Worm (Caenorhabditis elegans) whole organism, L4 larva: ENCODE measurements around the gene nlp-45.

ENCODE experiments used
- D1046.2 ChIP-seq: fragments of 200-800 bp; sonication (Bioruptor generic); IDR thresholded peaks from 2 replicates; pipeline ENCODE4 v1.3.6; 2022; ENCODE audit warnings: missing genetic modification characterization, missing compliant biosample characterization
- F37D6.2 ChIP-seq: sonication (generic microtip); optimal IDR thresholded peaks from 2 replicates; lab custom pipeline; 2016; ENCODE audit warnings: mild to moderate bottlenecking, missing genetic modification characterization, missing compliant biosample characterization
- F44E2.7 ChIP-seq: fragments of 200-800 bp; sonication (Bioruptor generic); IDR thresholded peaks from 2 replicates; pipeline ENCODE4 v2.1.2; 2022; ENCODE audit warnings: missing genetic modification characterization, missing compliant biosample characterization
- F49E8.2 ChIP-seq: sonication (generic microtip); optimal IDR thresholded peaks from 2 replicates; lab custom pipeline; 2016; ENCODE audit warnings: missing compliant biosample characterization, mild to moderate bottlenecking, missing genetic modification characterization, borderline replicate concordance
- Y105C5A.15 ChIP-seq: fragments of 200-800 bp; sonication (Bioruptor generic); IDR thresholded peaks from 2 replicates; pipeline ENCODE4 v1.3.6; 2022; ENCODE audit warnings: missing genetic modification characterization, missing compliant biosample characterization
- ZK546.5 ChIP-seq, 2 experiments: sonication (generic microtip); optimal IDR thresholded peaks; 2 replicates each; lab custom pipeline; 2017; ENCODE audit warnings: missing biosample characterization in 2 of 2, missing genetic modification characterization in 2 of 2
- aly-2 ChIP-seq: sonication (generic microtip); optimal IDR thresholded peaks from 2 replicates; lab custom pipeline; 2018; ENCODE audit warnings: missing biosample characterization, missing genetic modification characterization
- ceh-82 ChIP-seq: sonication (generic microtip); optimal IDR thresholded peaks from 2 replicates; lab custom pipeline; 2017; ENCODE audit warnings: missing biosample characterization, missing genetic modification characterization
- dmd-6 ChIP-seq: fragments of 200-800 bp; sonication (Bioruptor generic); IDR thresholded peaks from 2 replicates; pipeline ENCODE4 v1.3.6; 2022; ENCODE audit warnings: missing genetic modification reagents, missing genetic modification characterization, missing compliant biosample characterization
- dmd-8 ChIP-seq: fragments of 200-800 bp; sonication (Bioruptor generic); IDR thresholded peaks from 2 replicates; pipeline ENCODE4 v1.3.6; 2022; ENCODE audit warnings: missing genetic modification characterization, missing compliant biosample characterization
- dmd-9 ChIP-seq: fragments of 200-800 bp; sonication (Bioruptor generic); IDR thresholded peaks from 2 replicates; pipeline ENCODE4 v1.3.6; 2022; ENCODE audit warnings: missing genetic modification reagents, missing genetic modification characterization, missing compliant biosample characterization
- dpl-1 ChIP-seq: fragments of 150-350 bp; optimal IDR thresholded peaks from 2 replicates; lab custom pipeline; 2014; ENCODE audit warnings: missing biosample characterization, missing genetic modification reagents, missing genetic modification characterization
- duxl-1 ChIP-seq: sonication (generic microtip); optimal IDR thresholded peaks from 2 replicates; lab custom pipeline; 2016; ENCODE audit warnings: mild to moderate bottlenecking, missing genetic modification characterization, moderate library complexity, missing compliant biosample characterization; ENCODE audit not compliant: poor library complexity
- dve-1 ChIP-seq: sonication (generic microtip); optimal IDR thresholded peaks from 2 replicates; lab custom pipeline; 2017; ENCODE audit warnings: antibody characterized with exemption, mild to moderate bottlenecking, missing genetic modification characterization, missing compliant biosample characterization; ENCODE audit not compliant: insufficient read depth
- egl-43 ChIP-seq: fragments of 200-800 bp; sonication (Bioruptor generic); IDR thresholded peaks from 2 replicates; pipeline ENCODE4 v1.3.6; 2022; ENCODE audit warnings: missing genetic modification reagents, missing genetic modification characterization, missing compliant biosample characterization
- gei-8 ChIP-seq: fragments of 200-800 bp; sonication (Bioruptor generic); optimal IDR thresholded peaks from 2 replicates; lab custom pipeline; 2018; ENCODE audit warnings: mild to moderate bottlenecking, missing genetic modification characterization, missing compliant biosample characterization
- hif-1 ChIP-seq, 2 experiments: sonication (generic microtip); optimal IDR thresholded peaks; 2 replicates each; lab custom pipeline; 2016 to 2017; ENCODE audit warnings: missing compliant biosample characterization in 2 of 2, missing genetic modification characterization in 2 of 2, missing genetic modification reagents in 2 of 2, missing genotype in 2 of 2, mild to moderate bottlenecking in 1 of 2
- hlh-11 ChIP-seq: fragments of 200-800 bp; sonication (Bioruptor generic); optimal IDR thresholded peaks from 2 replicates; lab custom pipeline; 2018; ENCODE audit warnings: mild to moderate bottlenecking, missing genetic modification characterization, missing compliant biosample characterization
- hlh-30 ChIP-seq: sonication (generic microtip); optimal IDR thresholded peaks from 2 replicates; lab custom pipeline; 2017; ENCODE audit warnings: antibody characterized with exemption, mild to moderate bottlenecking, missing genetic modification characterization, missing compliant biosample characterization; ENCODE audit not compliant: insufficient read depth
- hmg-1.1 ChIP-seq: fragments of 200-800 bp; sonication (Bioruptor generic); IDR thresholded peaks from 2 replicates; pipeline ENCODE4 v1.3.6; 2022; ENCODE audit warnings: missing genetic modification reagents, missing genetic modification characterization, missing compliant biosample characterization
- jun-1 ChIP-seq: fragments of 150-350 bp; optimal IDR thresholded peaks from 2 replicates; lab custom pipeline; 2014; ENCODE audit warnings: missing biosample characterization, missing genetic modification reagents, missing genetic modification characterization
- lin-29 ChIP-seq: fragments of 200-800 bp; sonication (Bioruptor generic); IDR thresholded peaks from 2 replicates; pipeline ENCODE4 v1.3.6; 2022; ENCODE audit warnings: missing genetic modification reagents, missing genetic modification characterization, missing compliant biosample characterization
- lsy-2 ChIP-seq, 2 experiments: fragments of 150-350 bp in 1 of 2; sonication (generic microtip) in 1 of 2; optimal IDR thresholded peaks; 2 replicates each; lab custom pipeline; 2014 to 2017; ENCODE audit warnings: missing biosample characterization in 2 of 2, missing genetic modification characterization in 2 of 2
- madf-5 ChIP-seq, 2 experiments: fragments of 200-800 bp; sonication (Bioruptor generic); IDR thresholded peaks; 2 replicates each; pipeline ENCODE4 v1.3.6; 2022; ENCODE audit warnings: missing compliant biosample characterization in 2 of 2, missing genetic modification characterization in 2 of 2
- mdl-1 ChIP-seq, 2 experiments: fragments of 150-350 bp in 1 of 2; sonication (generic microtip) in 1 of 2; optimal IDR thresholded peaks; 2 replicates each; lab custom pipeline; 2014 to 2017; ENCODE audit warnings: missing biosample characterization in 2 of 2, missing genetic modification characterization in 2 of 2
- mdt-29 ChIP-seq: fragments of 200-800 bp; sonication (Bioruptor generic); IDR thresholded peaks from 2 replicates; pipeline ENCODE4 v1.3.6; 2022; ENCODE audit warnings: missing genetic modification reagents, missing genetic modification characterization, missing compliant biosample characterization
- mep-1 ChIP-seq: fragments of 150-350 bp; sonication (generic microtip); optimal IDR thresholded peaks from 3 replicates; lab custom pipeline; 2014; ENCODE audit warnings: missing biosample characterization, missing genetic modification characterization
- mes-2 ChIP-seq: sonication (generic microtip); optimal IDR thresholded peaks from 2 replicates; lab custom pipeline; 2016; ENCODE audit warnings: missing genotype, mild to moderate bottlenecking, missing genetic modification characterization, missing compliant biosample characterization; ENCODE audit not compliant: poor library complexity, severe bottlenecking
- mxl-3 ChIP-seq: fragments of 200-800 bp; sonication (Bioruptor generic); optimal IDR thresholded peaks from 2 replicates; lab custom pipeline; 2018; ENCODE audit warnings: mild to moderate bottlenecking, missing genetic modification characterization, missing compliant biosample characterization
- nhr-10 ChIP-seq: fragments of 150-350 bp; optimal IDR thresholded peaks from 2 replicates; lab custom pipeline; 2014; ENCODE audit warnings: missing biosample characterization, missing genetic modification characterization
- nhr-102 ChIP-seq: sonication (generic microtip); optimal IDR thresholded peaks from 2 replicates; lab custom pipeline; 2016; ENCODE audit warnings: mild to moderate bottlenecking, missing genetic modification characterization, moderate library complexity, missing compliant biosample characterization
- nhr-11 ChIP-seq: fragments of 150-350 bp; optimal IDR thresholded peaks from 2 replicates; lab custom pipeline; 2014; ENCODE audit warnings: missing biosample characterization, missing genetic modification characterization
- nhr-237 ChIP-seq: sonication (generic microtip); optimal IDR thresholded peaks from 2 replicates; lab custom pipeline; 2017; ENCODE audit warnings: missing biosample characterization, missing genetic modification characterization
- nhr-28 ChIP-seq: fragments of 150-350 bp; optimal IDR thresholded peaks from 2 replicates; lab custom pipeline; 2014; ENCODE audit warnings: missing biosample characterization, missing genetic modification characterization
- nhr-76 ChIP-seq: fragments of 150-350 bp; optimal IDR thresholded peaks from 2 replicates; lab custom pipeline; 2014; ENCODE audit warnings: missing biosample characterization, missing genetic modification characterization
- nhr-77 ChIP-seq: fragments of 150-350 bp; optimal IDR thresholded peaks from 2 replicates; lab custom pipeline; 2014; ENCODE audit warnings: missing biosample characterization, missing genetic modification characterization
- pqm-1 ChIP-seq: sonication (generic microtip); optimal IDR thresholded peaks from 2 replicates; lab custom pipeline; 2017; ENCODE audit warnings: missing biosample characterization, missing genetic modification characterization
- rbr-2 ChIP-seq: sonication (generic microtip); optimal IDR thresholded peaks from 2 replicates; lab custom pipeline; 2016; ENCODE audit warnings: missing genotype, missing genetic modification characterization, missing compliant biosample characterization
- saeg-2 ChIP-seq: fragments of 200-800 bp; sonication (Bioruptor generic); IDR thresholded peaks from 2 replicates; pipeline ENCODE4 v1.3.6; 2022; ENCODE audit warnings: missing genetic modification reagents, missing genetic modification characterization, missing compliant biosample characterization
- set-16 ChIP-seq: fragments of 200-800 bp; sonication (Bioruptor generic); IDR thresholded peaks from 2 replicates; pipeline ENCODE4 v1.3.6; 2022; ENCODE audit warnings: missing genetic modification reagents, missing genetic modification characterization, missing compliant biosample characterization
- tra-1 ChIP-seq: fragments of 200-800 bp; sonication (Bioruptor generic); IDR thresholded peaks from 2 replicates; pipeline ENCODE4 v1.3.6; 2022; ENCODE audit warnings: missing genetic modification reagents, missing genetic modification characterization, missing compliant biosample characterization
- zfp-2 ChIP-seq: sonication (generic microtip); optimal IDR thresholded peaks from 2 replicates; lab custom pipeline; 2016; ENCODE audit warnings: mild to moderate bottlenecking, missing genetic modification characterization, missing compliant biosample characterization
- ztf-11 ChIP-seq: fragments of 150-350 bp; optimal IDR thresholded peaks from 2 replicates; lab custom pipeline; 2014; ENCODE audit warnings: missing biosample characterization, missing genetic modification characterization
- ztf-7 ChIP-seq: fragments of 150-350 bp; optimal IDR thresholded peaks from 2 replicates; lab custom pipeline; 2014; ENCODE audit warnings: missing biosample characterization, missing genetic modification characterization

Gene nlp-45

DNA sequence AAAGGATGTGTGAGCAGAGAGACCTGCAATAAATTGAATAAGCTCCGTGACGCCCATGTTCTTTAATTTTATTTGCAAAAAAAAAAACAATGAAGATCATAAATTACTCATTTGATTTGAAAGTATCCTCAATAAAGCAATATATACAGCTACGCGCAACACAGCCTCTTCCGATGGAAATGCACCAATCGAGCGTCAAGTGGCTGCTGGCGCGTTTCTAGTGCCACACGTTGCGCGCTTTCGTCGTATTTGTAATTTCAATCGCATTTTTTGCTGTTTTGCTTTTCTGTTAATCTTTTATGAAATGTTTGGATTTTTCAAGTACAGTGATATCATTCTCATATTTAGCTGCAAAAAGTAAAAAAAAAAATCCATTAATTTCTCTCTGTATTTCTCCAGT is 44.1 kb upstream of the nlp-45 start:
- TF ChIP-seq hif-1 (tag; optimal IDR thresholded peaks at IDR 0.05; lab: Kevin White, UChicago) (peak in 1 of 2 experiments; percentile 11), ceh-82 (tag; lab: Kevin White, UChicago) (no peak), mdl-1 (tag; optimal IDR thresholded peaks at IDR 0.05; lab: Kevin White, UChicago) (peak in 1 of 2 experiments; percentile 31), mes-2 (tag; lab: Kevin White, UChicago) (peak; percentile 73), dpl-1 (GFP tag; lab: Kevin White, UChicago) (peak; percentile 64), F37D6.2 (tag; lab: Kevin White, UChicago) (peak; percentile 9), F44E2.7 (GFP tag; lab: Robert Waterston, UW) (no peak), zfp-2 (tag; lab: Kevin White, UChicago) (no peak), ztf-7 (peak; percentile 15), dmd-6 (peak; percentile 57), nhr-28 (tag; lab: Kevin White, UChicago) (peak; percentile 55), rbr-2 (peak; percentile 54), dve-1 (tag; lab: Kevin White, UChicago) (peak; percentile 66), mxl-3 (GFP tag; lab: Kevin White, UChicago) (peak; percentile 5), nhr-102 (tag; lab: Kevin White, UChicago) (peak; percentile 42), hmg-1.1 (peak; percentile 73), dmd-8 (no peak), mdt-29 (no peak), ztf-11 (tag; lab: Kevin White, UChicago) (no peak), hlh-30 (tag; lab: Kevin White, UChicago) (peak; percentile 60), gei-8 (no peak), hlh-11 (tag; lab: Kevin White, UChicago) (peak; percentile 54), lin-29 (GFP tag; lab: Robert Waterston, UW) (no peak), nhr-237 (tag; lab: Kevin White, UChicago) (no peak), D1046.2 (no peak), nhr-77 (tag; lab: Kevin White, UChicago) (peak; percentile 9), mep-1 (tag; lab: Kevin White, UChicago) (peak; percentile 74), F49E8.2 (no peak), set-16 (GFP tag; lab: Robert Waterston, UW) (no peak), nhr-76 (no peak), nhr-11 (tag; lab: Kevin White, UChicago) (no peak), jun-1 (no peak), dmd-9 (no peak), duxl-1 (tag; lab: Kevin White, UChicago) (peak; percentile 2), lsy-2 (tag; optimal IDR thresholded peaks at IDR 0.05; lab: Kevin White, UChicago) (peak in 1 of 2 experiments; percentile 78), nhr-10 (tag; lab: Kevin White, UChicago) (no peak), egl-43 (GFP tag; lab: Robert Waterston, UW) (no peak)

DNA sequence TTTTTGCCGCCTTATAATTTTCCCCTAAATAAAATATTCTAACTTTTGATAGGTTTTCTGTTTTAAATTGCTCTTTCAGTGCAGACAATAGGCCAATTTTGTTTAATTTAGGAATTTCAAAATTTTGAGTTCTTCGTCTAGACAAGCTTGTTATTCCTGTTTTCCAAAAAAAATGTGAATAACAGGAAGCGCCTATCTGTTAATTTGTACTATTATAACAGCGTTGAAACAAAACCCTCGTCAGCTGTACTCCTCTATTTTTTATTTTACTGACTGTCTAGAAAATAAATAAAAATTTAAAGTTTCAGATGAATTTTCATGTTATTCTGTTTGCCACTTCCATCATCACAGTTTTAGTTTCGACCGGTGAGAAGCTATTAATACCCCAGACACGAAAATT is 43.2 kb upstream of the nlp-45 start, which contains the start of gene F47G3.4:
F47G3.4 (plus strand) TSS at position 301 of the 400 bp plus-strand sequence.
- no peak for TF ChIP-seq tra-1 (GFP tag; lab: Robert Waterston, UW)
- no peak for TF ChIP-seq ZK546.5 (tag; optimal IDR thresholded peaks at IDR 0.05; lab: Kevin White, UChicago)
- no peak for TF ChIP-seq madf-5 (GFP tag; IDR thresholded peaks at IDR 0.05; lab: Robert Waterston, UW)
- TF ChIP-seq jun-1 = no peak
- no peak for TF ChIP-seq aly-2 (tag; lab: Kevin White, UChicago)
- no peak for TF ChIP-seq saeg-2 (GFP tag; lab: Robert Waterston, UW)
- no peak for TF ChIP-seq Y105C5A.15
- TF ChIP-seq pqm-1 = no peak
